Worm (Caenorhabditis elegans) whole organism, L4 larva: ENCODE results near the gene srt-56.
A peak's percentile ranks its signal among the peaks of the same experiment; 100 is the strongest.

Experiments used
- F44E2.7 ChIP-seq: fragments of 200-800 bp; sonication (Bioruptor generic); IDR thresholded peaks from 2 replicates; pipeline ENCODE4 v2.1.2; 2022; ENCODE audit warnings: missing genetic modification characterization, missing compliant biosample characterization
- R02D3.7 ChIP-seq: fragments of 150-350 bp; sonication (generic microtip); optimal IDR thresholded peaks from 3 replicates; lab custom pipeline; 2014; ENCODE audit warnings: missing biosample characterization, missing genetic modification characterization
- T26A8.4 ChIP-seq: fragments of 200-800 bp; sonication (Bioruptor generic); IDR thresholded peaks from 2 replicates; pipeline ENCODE4 v1.3.6; 2022; ENCODE audit warnings: missing genetic modification characterization, missing compliant biosample characterization
- Y105C5A.15 ChIP-seq: fragments of 200-800 bp; sonication (Bioruptor generic); IDR thresholded peaks from 2 replicates; pipeline ENCODE4 v1.3.6; 2022; ENCODE audit warnings: missing genetic modification characterization, missing compliant biosample characterization
- Y75B8A.6 ChIP-seq: fragments of 200-800 bp; sonication (Bioruptor generic); IDR thresholded peaks from 2 replicates; pipeline ENCODE4 v1.3.6; 2022; ENCODE audit warnings: missing genetic modification reagents, missing genetic modification characterization, missing compliant biosample characterization
- ZK337.2 ChIP-seq: fragments of 200-800 bp; sonication (Bioruptor generic); IDR thresholded peaks from 2 replicates; pipeline ENCODE4 v1.3.6; 2022; ENCODE audit warnings: missing genetic modification reagents, missing genetic modification characterization, missing compliant biosample characterization
- ZK546.5 ChIP-seq, 2 experiments: sonication (generic microtip); optimal IDR thresholded peaks; 2 replicates each; lab custom pipeline; 2017; ENCODE audit warnings: missing biosample characterization in 2 of 2, missing genetic modification characterization in 2 of 2
- aly-2 ChIP-seq: sonication (generic microtip); optimal IDR thresholded peaks from 2 replicates; lab custom pipeline; 2018; ENCODE audit warnings: missing biosample characterization, missing genetic modification characterization
- ama-1 ChIP-seq: fragments of 150-350 bp; optimal IDR thresholded peaks from 2 replicates; lab custom pipeline; 2014; ENCODE audit warnings: inconsistent platforms, mixed read lengths
- attf-4 ChIP-seq: sonication (generic microtip); optimal IDR thresholded peaks from 3 replicates; lab custom pipeline; 2017; ENCODE audit warnings: missing biosample characterization, missing genetic modification characterization
- ceh-28 ChIP-seq: fragments of 150-350 bp; optimal IDR thresholded peaks from 2 replicates; lab custom pipeline; 2014; ENCODE audit warnings: missing biosample characterization, missing genetic modification reagents, missing genetic modification characterization
- ceh-62 ChIP-seq: sonication (generic microtip); optimal IDR thresholded peaks from 2 replicates; lab custom pipeline; 2017; ENCODE audit warnings: missing biosample characterization, missing genetic modification characterization
- ceh-82 ChIP-seq: sonication (generic microtip); optimal IDR thresholded peaks from 2 replicates; lab custom pipeline; 2017; ENCODE audit warnings: missing biosample characterization, missing genetic modification characterization
- ces-1 ChIP-seq: fragments of 150-350 bp; sonication (generic microtip); optimal IDR thresholded peaks from 4 replicates; lab custom pipeline; 2014; ENCODE audit warnings: missing biosample characterization, missing genetic modification reagents, missing genetic modification characterization
- cey-2 ChIP-seq: sonication (generic microtip); optimal IDR thresholded peaks from 3 replicates; lab custom pipeline; 2017; ENCODE audit warnings: missing genetic modification characterization, mild to moderate bottlenecking, missing compliant biosample characterization, antibody characterized with exemption, borderline replicate concordance; ENCODE audit not compliant: insufficient read depth
- daf-19 ChIP-seq: fragments of 200-800 bp; sonication (Bioruptor generic); conservative IDR thresholded peaks from 2 replicates; pipeline ENCODE4 v1.3.6; 2022; ENCODE audit warnings: missing genetic modification characterization, missing compliant biosample characterization
- daf-8 ChIP-seq: fragments of 200-800 bp; sonication (Bioruptor generic); IDR thresholded peaks from 2 replicates; pipeline ENCODE4 v1.3.6; 2022; ENCODE audit warnings: missing genetic modification characterization, missing compliant biosample characterization
- dmd-8 ChIP-seq: fragments of 200-800 bp; sonication (Bioruptor generic); IDR thresholded peaks from 2 replicates; pipeline ENCODE4 v1.3.6; 2022; ENCODE audit warnings: missing genetic modification characterization, missing compliant biosample characterization
- duxl-1 ChIP-seq: sonication (generic microtip); optimal IDR thresholded peaks from 2 replicates; lab custom pipeline; 2016; ENCODE audit warnings: mild to moderate bottlenecking, missing genetic modification characterization, moderate library complexity, missing compliant biosample characterization; ENCODE audit not compliant: poor library complexity
- fkh-10 ChIP-seq: fragments of 150-350 bp; optimal IDR thresholded peaks from 2 replicates; lab custom pipeline; 2014; ENCODE audit warnings: missing biosample characterization, missing genetic modification reagents, missing genetic modification characterization
- fos-1 ChIP-seq: fragments of 150-350 bp; optimal IDR thresholded peaks from 2 replicates; lab custom pipeline; 2014; ENCODE audit warnings: missing biosample characterization, missing genetic modification characterization
- lim-7 ChIP-seq: fragments of 200-800 bp; sonication (Bioruptor generic); IDR thresholded peaks from 2 replicates; pipeline ENCODE4 v1.3.6; 2022; ENCODE audit warnings: missing genetic modification characterization, missing compliant biosample characterization
- lin-29 ChIP-seq: fragments of 200-800 bp; sonication (Bioruptor generic); IDR thresholded peaks from 2 replicates; pipeline ENCODE4 v1.3.6; 2022; ENCODE audit warnings: missing genetic modification reagents, missing genetic modification characterization, missing compliant biosample characterization
- lin-38 ChIP-seq: fragments of 200-800 bp; sonication (Bioruptor generic); IDR thresholded peaks from 2 replicates; pipeline ENCODE4 v1.3.6; 2022; ENCODE audit warnings: missing genetic modification reagents, missing genetic modification characterization, missing compliant biosample characterization
- madf-5 ChIP-seq, 2 experiments: fragments of 200-800 bp; sonication (Bioruptor generic); IDR thresholded peaks; 2 replicates each; pipeline ENCODE4 v1.3.6; 2022; ENCODE audit warnings: missing compliant biosample characterization in 2 of 2, missing genetic modification characterization in 2 of 2
- mdl-1 ChIP-seq, 2 experiments: fragments of 150-350 bp in 1 of 2; sonication (generic microtip) in 1 of 2; optimal IDR thresholded peaks; 2 replicates each; lab custom pipeline; 2014 to 2017; ENCODE audit warnings: missing biosample characterization in 2 of 2, missing genetic modification characterization in 2 of 2
- mep-1 ChIP-seq: fragments of 150-350 bp; sonication (generic microtip); optimal IDR thresholded peaks from 3 replicates; lab custom pipeline; 2014; ENCODE audit warnings: missing biosample characterization, missing genetic modification characterization
- mxl-2 ChIP-seq: fragments of 200-800 bp; sonication (Bioruptor generic); conservative IDR thresholded peaks from 2 replicates; pipeline ENCODE4 v1.3.6; 2022; ENCODE audit warnings: missing genetic modification reagents, missing genetic modification characterization, missing compliant biosample characterization
- nhr-111 ChIP-seq: fragments of 200-800 bp; sonication (Bioruptor generic); optimal IDR thresholded peaks from 2 replicates; lab custom pipeline; 2018; ENCODE audit warnings: mild to moderate bottlenecking, missing genetic modification characterization, missing compliant biosample characterization
- nhr-237 ChIP-seq: sonication (generic microtip); optimal IDR thresholded peaks from 2 replicates; lab custom pipeline; 2017; ENCODE audit warnings: missing biosample characterization, missing genetic modification characterization
- nhr-28 ChIP-seq: fragments of 150-350 bp; optimal IDR thresholded peaks from 2 replicates; lab custom pipeline; 2014; ENCODE audit warnings: missing biosample characterization, missing genetic modification characterization
- nhr-6 ChIP-seq: fragments of 150-350 bp; optimal IDR thresholded peaks from 2 replicates; lab custom pipeline; 2014; ENCODE audit warnings: missing biosample characterization, missing genetic modification characterization
- nhr-77 ChIP-seq: fragments of 150-350 bp; optimal IDR thresholded peaks from 2 replicates; lab custom pipeline; 2014; ENCODE audit warnings: missing biosample characterization, missing genetic modification characterization
- pqm-1 ChIP-seq: sonication (generic microtip); optimal IDR thresholded peaks from 2 replicates; lab custom pipeline; 2017; ENCODE audit warnings: missing biosample characterization, missing genetic modification characterization
- saeg-2 ChIP-seq: fragments of 200-800 bp; sonication (Bioruptor generic); IDR thresholded peaks from 2 replicates; pipeline ENCODE4 v1.3.6; 2022; ENCODE audit warnings: missing genetic modification reagents, missing genetic modification characterization, missing compliant biosample characterization
- set-16 ChIP-seq: fragments of 200-800 bp; sonication (Bioruptor generic); IDR thresholded peaks from 2 replicates; pipeline ENCODE4 v1.3.6; 2022; ENCODE audit warnings: missing genetic modification reagents, missing genetic modification characterization, missing compliant biosample characterization
- snpc-4 ChIP-seq: fragments of 150-350 bp; optimal IDR thresholded peaks from 2 replicates; lab custom pipeline; 2014; ENCODE audit warnings: missing biosample characterization, missing genetic modification characterization
- spr-3 ChIP-seq: fragments of 200-800 bp; sonication (Bioruptor generic); optimal IDR thresholded peaks from 2 replicates; lab custom pipeline; 2018; ENCODE audit warnings: mild to moderate bottlenecking, missing genetic modification characterization, missing compliant biosample characterization
- unc-130 ChIP-seq: sonication (generic microtip); optimal IDR thresholded peaks from 2 replicates; lab custom pipeline; 2016; ENCODE audit warnings: missing genetic modification reagents, missing genetic modification characterization, missing compliant biosample characterization
- unc-39 ChIP-seq: sonication (generic microtip); optimal IDR thresholded peaks from 2 replicates; lab custom pipeline; 2017; ENCODE audit warnings: missing biosample characterization, missing genetic modification characterization
- unc-62 ChIP-seq, 3 experiments: fragments of 150-350 bp in 1 of 3; sonication (generic microtip); optimal IDR thresholded peaks in 2 of 3; peaks in 1 of 3; 1 replicate in 1 of 3; 2 replicates in 2 of 3; lab custom pipeline; 2014 to 2017; ENCODE audit warnings: missing biosample characterization in 3 of 3, missing genetic modification characterization in 3 of 3, missing genetic modification reagents in 3 of 3, missing genotype in 1 of 3
- vab-7 ChIP-seq: fragments of 200-800 bp; sonication (Bioruptor generic); IDR thresholded peaks from 2 replicates; pipeline ENCODE4 v1.3.6; 2022; ENCODE audit warnings: missing genetic modification reagents, missing genetic modification characterization, missing compliant biosample characterization
- zag-1 ChIP-seq: fragments of 150-350 bp; optimal IDR thresholded peaks from 2 replicates; lab custom pipeline; 2014; ENCODE audit warnings: missing biosample characterization, missing genetic modification characterization

The srt-56 gene

DNA sequence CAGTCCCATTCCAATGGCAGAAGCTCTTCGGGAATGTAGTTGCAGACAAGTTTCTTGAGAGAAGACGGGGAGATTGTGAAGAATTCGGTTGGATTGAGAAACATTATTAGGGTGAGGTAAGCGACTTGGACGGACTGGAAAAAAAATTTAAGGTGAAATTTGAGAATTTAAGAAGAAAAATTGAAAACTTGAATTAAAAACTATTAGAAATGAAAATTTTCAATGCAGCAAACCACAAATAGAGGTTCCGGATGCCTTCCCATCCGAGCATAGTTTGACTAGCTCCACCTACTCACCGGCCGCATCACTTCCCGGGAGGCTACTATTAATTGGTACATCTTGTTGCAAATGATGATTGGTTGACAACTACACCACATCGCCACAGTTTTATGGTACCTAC is 7.9 kb downstream of the srt-56 start, which contains the start of gene Y73C8C.8:
Y73C8C.8 (minus strand) TSS at position 101 of the 400 bp plus-strand sequence.
- TF ChIP-seq spr-3 (GFP tag; lab: Kevin White, UChicago) (no peak), ceh-28 (tag; lab: Kevin White, UChicago) (no peak), nhr-6 (no peak), nhr-77 (tag; lab: Kevin White, UChicago) (no peak), fkh-10 (GFP tag; lab: Kevin White, UChicago) (no peak), ceh-82 (no peak), saeg-2 (GFP tag; lab: Robert Waterston, UW) (no peak), lim-7 (GFP tag; lab: Robert Waterston, UW) (no peak), ZK546.5 (tag; optimal IDR thresholded peaks at IDR 0.05; lab: Kevin White, UChicago) (no peak), dmd-8 (GFP tag; lab: Robert Waterston, UW) (no peak), ZK337.2 (no peak), lin-29 (GFP tag; lab: Robert Waterston, UW) (no peak), set-16 (no peak), madf-5 (GFP tag; IDR thresholded peaks at IDR 0.05; lab: Robert Waterston, UW) (no peak), Y75B8A.6 (GFP tag; lab: Robert Waterston, UW) (no peak), attf-4 (tag; lab: Kevin White, UChicago) (no peak)
- TF ChIP-seq, all 104 proteins: peak for 0

DNA sequence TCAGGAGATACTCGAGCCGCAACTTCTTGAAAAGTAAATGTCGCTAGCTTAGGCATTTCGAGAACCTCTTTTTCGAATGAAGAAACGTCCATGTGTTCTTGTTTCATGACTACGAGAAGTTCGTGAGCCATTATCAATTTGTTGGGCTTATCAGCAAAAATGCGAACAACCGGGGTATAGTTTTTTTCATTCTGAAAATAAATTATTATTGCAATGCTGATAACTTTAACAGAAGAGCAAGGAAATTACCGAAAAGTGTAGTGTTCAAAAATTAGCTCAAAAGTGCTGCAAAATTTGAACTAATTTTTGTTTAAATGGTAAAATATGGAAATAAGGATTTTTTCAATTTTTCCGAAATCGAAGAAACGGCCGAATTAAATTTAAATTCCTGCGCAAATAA is 9.4 kb downstream of the srt-56 start:
- TF ChIP-seq unc-62 (GFP tag; optimal IDR thresholded peaks at IDR 0.05 in 1 of 2; lab: Kevin White, UChicago) (peak in 1 of 2 experiments; percentile 53), unc-62 (tag; optimal IDR thresholded peaks at IDR 0.05; lab: Kevin White, UChicago) (no peak), nhr-28 (peak; percentile 85), unc-39 (tag; lab: Kevin White, UChicago) (no peak), pqm-1 (peak; percentile 66), saeg-2 (GFP tag; lab: Robert Waterston, UW) (no peak), mxl-2 (GFP tag; lab: Robert Waterston, UW) (no peak)
- TF ChIP-seq, all 104 proteins: peak for 3

DNA sequence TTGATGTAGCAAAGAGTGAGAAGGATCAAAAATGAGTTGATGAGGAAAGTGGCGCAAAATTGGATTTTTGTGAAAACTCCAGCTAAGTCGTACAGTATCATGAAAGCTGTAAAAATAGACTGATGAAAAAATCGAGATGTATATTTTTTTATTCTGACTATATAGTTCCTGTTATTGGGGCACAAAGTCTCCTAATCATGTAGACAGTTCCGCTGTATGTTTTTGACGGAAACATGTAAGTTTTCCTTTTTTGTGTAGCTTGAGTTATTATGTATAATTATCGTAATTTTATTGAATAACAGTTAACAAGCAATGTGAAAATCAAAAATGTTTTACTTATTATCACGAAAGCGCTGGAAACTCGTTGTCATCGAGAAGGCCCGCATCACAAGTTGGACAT is 14.2 kb downstream of the srt-56 start, which contains the start of gene str-68:
str-68 (minus strand) TSS at position 101 of the 400 bp plus-strand sequence.
- TF ChIP-seq Y105C5A.15, result no peak

DNA sequence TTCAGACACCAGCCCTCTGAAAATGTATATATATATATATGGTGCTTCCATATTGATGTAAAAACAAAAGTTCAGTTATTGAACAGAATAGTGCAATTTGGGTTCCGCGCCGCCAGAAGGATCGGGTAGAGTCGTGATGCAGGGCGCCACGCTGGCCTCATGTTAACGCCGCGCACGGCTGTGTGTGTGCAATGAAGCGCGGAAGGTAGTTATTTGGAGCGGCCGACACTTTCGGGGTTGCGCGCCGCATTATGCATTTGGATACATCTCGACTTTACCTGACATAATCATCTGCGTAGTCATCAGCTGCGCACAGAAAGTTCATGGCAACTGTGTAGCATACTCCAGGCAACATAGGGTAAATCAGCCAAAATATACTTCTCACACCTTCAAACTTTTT is 14.9 kb downstream of the srt-56 start:
- TF ChIP-seq F44E2.7 (GFP tag; lab: Robert Waterston, UW), result no peak
- TF ChIP-seq mdl-1 (tag; optimal IDR thresholded peaks at IDR 0.05; lab: Kevin White, UChicago), result no peak
- TF ChIP-seq ZK546.5 (tag; optimal IDR thresholded peaks at IDR 0.05; lab: Kevin White, UChicago), result no peak
- TF ChIP-seq unc-130 (GFP tag; lab: Kevin White, UChicago), result no peak
- no peak for TF ChIP-seq snpc-4 (tag; lab: Kevin White, UChicago)
- TF ChIP-seq cey-2 (tag; lab: Kevin White, UChicago), result no peak
- TF ChIP-seq daf-8 (GFP tag; lab: Robert Waterston, UW), result no peak
- no peak for TF ChIP-seq mep-1 (tag; lab: Kevin White, UChicago)
- TF ChIP-seq ZK337.2, result no peak
- TF ChIP-seq zag-1, result no peak
- TF ChIP-seq ces-1 (GFP tag; lab: Kevin White, UChicago), result no peak
- no peak for TF ChIP-seq Y75B8A.6 (GFP tag; lab: Robert Waterston, UW)
- no peak for TF ChIP-seq ama-1 (lab: Kevin White, UChicago)
- no peak for TF ChIP-seq mxl-2 (GFP tag; lab: Robert Waterston, UW)

DNA sequence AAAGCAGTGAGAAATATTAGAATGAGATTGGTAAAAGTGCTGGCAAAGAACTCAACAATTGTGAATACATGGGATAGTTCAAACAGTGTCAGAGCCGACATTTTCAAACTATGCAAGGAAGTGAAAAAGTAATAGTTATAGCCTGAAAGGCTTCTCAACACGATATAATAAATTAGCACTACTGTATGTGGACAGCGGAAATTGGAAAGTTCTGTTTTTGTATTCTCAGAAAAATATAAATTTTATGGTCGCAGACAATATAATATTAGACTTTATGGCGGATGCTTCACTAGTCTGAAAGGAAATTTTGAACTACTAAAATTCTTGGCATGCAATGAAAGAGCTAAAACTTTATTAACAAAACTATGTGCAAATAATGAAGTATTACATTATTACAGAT is 15.8 kb downstream of the srt-56 start, which contains the start of gene str-69:
str-69 (minus strand) TSS at position 101 of the 400 bp plus-strand sequence.
- no peak for TF ChIP-seq aly-2
- TF ChIP-seq unc-130 (GFP tag; lab: Kevin White, UChicago), result no peak
- TF ChIP-seq nhr-237 (tag; lab: Kevin White, UChicago), result no peak
- TF ChIP-seq nhr-111 (GFP tag; lab: Kevin White, UChicago), result no peak
- TF ChIP-seq ceh-62 (tag; lab: Kevin White, UChicago), result no peak
- TF ChIP-seq unc-39 (tag; lab: Kevin White, UChicago), result no peak
- TF ChIP-seq fos-1 (tag; lab: Kevin White, UChicago), result no peak
- no peak for TF ChIP-seq lin-38
- TF ChIP-seq daf-19 (GFP tag; lab: Robert Waterston, UW), result no peak
- no peak for TF ChIP-seq R02D3.7 (tag; lab: Kevin White, UChicago)
- no peak for TF ChIP-seq vab-7
- no peak for TF ChIP-seq T26A8.4 (GFP tag; lab: Robert Waterston, UW)
- no peak for TF ChIP-seq duxl-1 (tag; lab: Kevin White, UChicago)
- TF ChIP-seq snpc-4 (tag; lab: Kevin White, UChicago), result no peak
- TF ChIP-seq, all 104 proteins: peak for 0
